Worm (Caenorhabditis elegans) whole organism, L2 larva: ENCODE results near the gene Y32B12A.5.

ENCODE experiments used
- ZK546.5 ChIP-seq: sonication (generic microtip); optimal IDR thresholded peaks from 2 replicates; lab custom pipeline; 2017; ENCODE audit warnings: missing biosample characterization, missing genetic modification characterization
- ama-1 ChIP-seq: fragments of 150-350 bp; optimal IDR thresholded peaks from 2 replicates; lab custom pipeline; 2018; ENCODE audit warnings: inconsistent platforms
- ceh-82 ChIP-seq: fragments of 150-350 bp; optimal IDR thresholded peaks from 2 replicates; lab custom pipeline; 2014; ENCODE audit warnings: missing biosample characterization, missing genetic modification characterization
- lin-11 ChIP-seq: fragments of 150-350 bp; sonication (generic microtip); optimal IDR thresholded peaks from 2 replicates; lab custom pipeline; 2014; ENCODE audit warnings: missing biosample characterization, missing genetic modification characterization, inconsistent platforms, mixed read lengths
- nhr-129 ChIP-seq: fragments of 150-350 bp; optimal IDR thresholded peaks from 2 replicates; lab custom pipeline; 2014; ENCODE audit warnings: missing biosample characterization, missing genetic modification characterization
- nhr-77 ChIP-seq: fragments of 150-350 bp; optimal IDR thresholded peaks from 2 replicates; lab custom pipeline; 2014; ENCODE audit warnings: missing biosample characterization, missing genetic modification characterization

- TF ChIP-seq nhr-77 (tag; lab: Kevin White, UChicago) (no peak), ama-1 (no peak), nhr-129 (tag; lab: Kevin White, UChicago) (no peak), lin-11 (tag; lab: Kevin White, UChicago) (no peak), ceh-82 (tag; lab: Kevin White, UChicago) (no peak), ZK546.5 (tag; lab: Kevin White, UChicago) (no peak)
These were observed 39.5 kb upstream of the Y32B12A.5 start, which contains the start of gene F36D3.8 for ce11 chrV:16526858-16527257.
